Fruit fly (Drosophila melanogaster) Kc167 (cell line): ENCODE measurements around the gene CG46059.

Experiments
- h ChIP-seq: fragments of >200 bp; optimal IDR thresholded peaks from 3 replicates; lab custom pipeline; 2018; ENCODE audit warnings: missing external identifiers
- psq ChIP-seq: fragments of >200 bp; optimal IDR thresholded peaks from 2 replicates; lab custom pipeline; 2017; ENCODE audit warnings: missing external identifiers

- no peak for TF ChIP-seq psq (lab: Kevin White, UChicago)
- no peak for TF ChIP-seq h (lab: Kevin White, UChicago)
These were observed 44.1 kb upstream of the CG46059 start for dm6 chr2L:19227656-19228055.
